Fruit fly (Drosophila melanogaster) whole organism, embryonic: ENCODE measurements around the gene CG14851.

ENCODE experiments used
- HLH54F ChIP-seq: fragments of 200-800 bp; sonication (Bioruptor generic); optimal IDR thresholded peaks from 3 replicates; lab custom pipeline; 2016; ENCODE audit warnings: missing biosample characterization, missing genetic modification characterization
- HmgD ChIP-seq: fragments of 200-800 bp; sonication (Bioruptor generic); optimal IDR thresholded peaks from 3 replicates; lab custom pipeline; 2016; ENCODE audit warnings: missing biosample characterization, missing genetic modification characterization
- caup ChIP-seq: fragments of 200-800 bp; sonication (Bioruptor generic); optimal IDR thresholded peaks from 3 replicates; lab custom pipeline; 2017; ENCODE audit warnings: missing biosample characterization, mild to moderate bottlenecking, missing genetic modification characterization, moderate library complexity; ENCODE audit not compliant: severe bottlenecking

dm6 chr3R:14516742-14517141 lies 45.4 kb upstream of the CG14851 start, which contains the start of gene CG34273:
- TF ChIP-seq caup (GFP tag; lab: Kevin White, UChicago) (no peak), HLH54F (GFP tag; lab: Kevin White, UChicago) (no peak), HmgD (GFP tag; lab: Kevin White, UChicago) (no peak)
